Worm (Caenorhabditis elegans): Measurements from ENCODE around the gene F56C3.10.
A peak's percentile ranks its signal among the peaks of the same experiment; 100 is the strongest.

Gene F56C3.10

ce11 chrX:1337009-1337408 is 44.5 kb downstream of the F56C3.10 start, which contains the start of gene ttr-37 (continued):
- TF ChIP-seq F49E8.2 (tag; optimal IDR thresholded peaks at IDR 0.05; ENCODE audit: borderline replicate concordance) (no peak), T26A8.4 (GFP tag; IDR thresholded peaks at IDR 0.05) (no peak), nhr-77 (tag; optimal IDR thresholded peaks at IDR 0.05) (peak; percentile 82), ceh-82 (tag; optimal IDR thresholded peaks at IDR 0.05) (no peak), unc-62 (GFP tag; optimal IDR thresholded peaks at IDR 0.05 in 1 of 2) (no peak), unc-62 (tag; optimal IDR thresholded peaks at IDR 0.05) (no peak), php-3 (GFP tag; IDR thresholded peaks at IDR 0.05) (peak; percentile 97), nhr-10 (tag; optimal IDR thresholded peaks at IDR 0.05) (peak; percentile 49), hif-1 (tag; optimal IDR thresholded peaks at IDR 0.05) (peak in 1 of 2 experiments; percentile 69), T20F7.1 (GFP tag; optimal IDR thresholded peaks at IDR 0.05) (peak; percentile 33), snpc-4 (tag; optimal IDR thresholded peaks at IDR 0.05) (no peak), dpl-1 (GFP tag; optimal IDR thresholded peaks at IDR 0.05) (no peak)

Measured in whole organism, L4 larva.